Worm (Caenorhabditis elegans) whole organism, mixed stage, embryonic: ENCODE measurements around the gene sup-1.

ENCODE experiments used
- M03D4.4 ChIP-seq: sonication (generic microtip); optimal IDR thresholded peaks from 2 replicates; lab custom pipeline; 2017; ENCODE audit warnings: mild to moderate bottlenecking, missing genetic modification characterization, missing compliant biosample characterization
- bed-3 ChIP-seq: fragments of 200-800 bp; sonication (Bioruptor generic); optimal IDR thresholded peaks from 3 replicates; lab custom pipeline; 2018; ENCODE audit warnings: mild to moderate bottlenecking, missing genetic modification characterization, moderate library complexity, missing compliant biosample characterization
- blmp-1 ChIP-seq: fragments of 150-350 bp; optimal IDR thresholded peaks from 2 replicates; lab custom pipeline; 2014; ENCODE audit warnings: missing biosample characterization, missing genetic modification characterization
- ceh-39 ChIP-seq: fragments of 150-350 bp; optimal IDR thresholded peaks from 2 replicates; lab custom pipeline; 2014; ENCODE audit warnings: missing biosample characterization, missing genetic modification characterization
- ceh-43 ChIP-seq: fragments of 200-800 bp; sonication (Bioruptor generic); optimal IDR thresholded peaks from 2 replicates; lab custom pipeline; 2018; ENCODE audit warnings: mild to moderate bottlenecking, missing genetic modification characterization, moderate library complexity, missing compliant biosample characterization
- ceh-83 ChIP-seq: fragments of 200-800 bp; sonication (Bioruptor generic); optimal IDR thresholded peaks from 2 replicates; lab custom pipeline; 2018; ENCODE audit warnings: mild to moderate bottlenecking, missing genetic modification characterization, missing compliant biosample characterization
- ces-1 ChIP-seq: fragments of 150-350 bp; optimal IDR thresholded peaks from 2 replicates; lab custom pipeline; 2014; ENCODE audit warnings: missing biosample characterization, missing genetic modification reagents, missing genetic modification characterization
- drap-1 ChIP-seq: fragments of 200-800 bp; sonication (Bioruptor generic); optimal IDR thresholded peaks from 3 replicates; lab custom pipeline; 2018; ENCODE audit warnings: mild to moderate bottlenecking, missing genetic modification characterization, missing compliant biosample characterization
- elt-1 ChIP-seq: sonication (generic microtip); optimal IDR thresholded peaks from 2 replicates; lab custom pipeline; 2017; ENCODE audit warnings: missing genetic modification characterization, mild to moderate bottlenecking, missing compliant biosample characterization, antibody characterized with exemption, moderate library complexity, borderline replicate concordance; ENCODE audit not compliant: insufficient read depth
- elt-3 ChIP-seq: fragments of 150-350 bp; optimal IDR thresholded peaks from 2 replicates; lab custom pipeline; 2014; ENCODE audit warnings: missing biosample characterization, missing genetic modification characterization
- ham-2 ChIP-seq: fragments of 200-800 bp; sonication (Bioruptor generic); optimal IDR thresholded peaks from 2 replicates; lab custom pipeline; 2018; ENCODE audit warnings: mild to moderate bottlenecking, missing genetic modification characterization, missing compliant biosample characterization
- hlh-1 ChIP-seq: fragments of 150-350 bp; optimal IDR thresholded peaks from 2 replicates; lab custom pipeline; 2014; ENCODE audit warnings: missing biosample characterization, missing genetic modification reagents, missing genetic modification characterization
- lin-13 ChIP-seq: fragments of 150-350 bp; optimal IDR thresholded peaks from 2 replicates; lab custom pipeline; 2014; ENCODE audit warnings: missing biosample characterization, missing genetic modification characterization
- lin-32 ChIP-seq: fragments of 200-800 bp; sonication (Bioruptor generic); optimal IDR thresholded peaks from 2 replicates; lab custom pipeline; 2018; ENCODE audit warnings: mild to moderate bottlenecking, missing genetic modification characterization, missing compliant biosample characterization
- lsy-2 ChIP-seq: fragments of 150-350 bp; optimal IDR thresholded peaks from 2 replicates; lab custom pipeline; 2014; ENCODE audit warnings: missing biosample characterization, missing genetic modification characterization
- mab-5 ChIP-seq: fragments of 150-350 bp; optimal IDR thresholded peaks from 2 replicates; lab custom pipeline; 2014; ENCODE audit warnings: missing biosample characterization, missing genetic modification characterization
- mep-1 ChIP-seq: fragments of 150-350 bp; optimal IDR thresholded peaks from 2 replicates; lab custom pipeline; 2017; ENCODE audit warnings: missing biosample characterization, missing genetic modification reagents, missing genetic modification characterization, inconsistent platforms
- nhr-12 ChIP-seq: fragments of 150-350 bp; optimal IDR thresholded peaks from 2 replicates; lab custom pipeline; 2014; ENCODE audit warnings: missing biosample characterization, missing genetic modification characterization
- nhr-237 ChIP-seq: fragments of 150-350 bp; optimal IDR thresholded peaks from 2 replicates; lab custom pipeline; 2014; ENCODE audit warnings: missing biosample characterization, missing genetic modification characterization
- nhr-28 ChIP-seq: fragments of 150-350 bp; optimal IDR thresholded peaks from 2 replicates; lab custom pipeline; 2014; ENCODE audit warnings: missing biosample characterization, missing genetic modification characterization
- nhr-76 ChIP-seq: sonication (generic microtip); optimal IDR thresholded peaks from 2 replicates; lab custom pipeline; 2017; ENCODE audit warnings: missing biosample characterization, missing genetic modification characterization
- pha-4 ChIP-seq: fragments of 150-350 bp; optimal IDR thresholded peaks from 2 replicates; lab custom pipeline; 2018; ENCODE audit warnings: missing biosample characterization, missing genetic modification reagents, missing genetic modification characterization
- sem-2 ChIP-seq: fragments of 200-800 bp; sonication (Bioruptor generic); optimal IDR thresholded peaks from 2 replicates; lab custom pipeline; 2018; ENCODE audit warnings: mild to moderate bottlenecking, missing genetic modification characterization, missing compliant biosample characterization
- snpc-4 ChIP-seq: fragments of 150-350 bp; optimal IDR thresholded peaks from 2 replicates; lab custom pipeline; 2014; ENCODE audit warnings: missing biosample characterization, missing genetic modification characterization
- sptf-1 ChIP-seq: sonication (generic microtip); optimal IDR thresholded peaks from 2 replicates; lab custom pipeline; 2017; ENCODE audit warnings: mild to moderate bottlenecking, missing genetic modification characterization, moderate library complexity, missing compliant biosample characterization
- tbx-8 ChIP-seq: fragments of 200-800 bp; sonication (Bioruptor generic); optimal IDR thresholded peaks from 2 replicates; lab custom pipeline; 2018; ENCODE audit warnings: mild to moderate bottlenecking, missing genetic modification characterization, moderate library complexity, missing compliant biosample characterization
- unc-120 ChIP-seq: sonication (generic microtip); optimal IDR thresholded peaks from 2 replicates; lab custom pipeline; 2017; ENCODE audit warnings: missing genetic modification characterization, missing compliant biosample characterization; ENCODE audit not compliant: poor library complexity, severe bottlenecking
- unc-39 ChIP-seq: fragments of 150-350 bp; optimal IDR thresholded peaks from 2 replicates; lab custom pipeline; 2014; ENCODE audit warnings: missing biosample characterization, missing genetic modification characterization
- unc-62 ChIP-seq: fragments of 150-350 bp; optimal IDR thresholded peaks from 2 replicates; lab custom pipeline; 2014; ENCODE audit warnings: missing biosample characterization, missing genetic modification reagents, missing genetic modification characterization
- zip-8 ChIP-seq: fragments of 150-350 bp; optimal IDR thresholded peaks from 2 replicates; lab custom pipeline; 2014; ENCODE audit warnings: missing biosample characterization, missing genetic modification characterization
- ztf-11 ChIP-seq: fragments of 150-350 bp; optimal IDR thresholded peaks from 2 replicates; lab custom pipeline; 2014; ENCODE audit warnings: missing biosample characterization, missing genetic modification characterization

Gene sup-1

DNA sequence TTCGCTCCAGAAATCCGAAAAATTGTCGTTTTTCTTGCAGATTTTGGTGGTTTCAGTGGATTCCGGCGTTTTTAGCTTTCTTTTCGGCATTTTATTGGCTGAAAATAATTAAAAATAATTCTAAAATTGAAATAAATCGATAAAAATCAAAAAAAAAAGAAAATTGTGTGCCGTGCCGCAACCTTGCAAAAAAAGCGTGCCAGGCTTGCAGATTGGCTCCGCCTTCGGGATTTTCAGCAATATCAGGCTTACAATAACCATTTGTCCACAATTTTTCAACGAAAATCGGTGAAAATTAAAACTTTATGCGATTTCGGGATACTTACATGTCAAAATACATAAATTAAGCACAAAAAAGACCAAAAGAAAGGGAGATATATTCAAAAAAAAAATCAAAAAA, 18.9 kb downstream of the sup-1 start, which contains the start of gene Y41C4A.9:
Gene Y41C4A.9, minus strand, starts transcription at position 98 of the 400 bp plus-strand sequence.
- TF ChIP-seq ceh-39 (tag; lab: Kevin White, UChicago) = no peak
- TF ChIP-seq zip-8 (tag; lab: Kevin White, UChicago) = no peak
- TF ChIP-seq elt-3 = no peak
- no peak for TF ChIP-seq tbx-8
- no peak for TF ChIP-seq mep-1 (tag; lab: Kevin White, UChicago)
- TF ChIP-seq pha-4 (tag; lab: Kevin White, UChicago) = no peak
- TF ChIP-seq bed-3 (GFP tag; lab: Kevin White, UChicago) = no peak
- TF ChIP-seq nhr-237 = no peak
- no peak for TF ChIP-seq M03D4.4 (tag; lab: Kevin White, UChicago)
- TF ChIP-seq ztf-11 = no peak
- TF ChIP-seq lsy-2 = no peak
- no peak for TF ChIP-seq unc-120 (tag; lab: Kevin White, UChicago)
- TF ChIP-seq ham-2 (GFP tag; lab: Kevin White, UChicago) = no peak

DNA sequence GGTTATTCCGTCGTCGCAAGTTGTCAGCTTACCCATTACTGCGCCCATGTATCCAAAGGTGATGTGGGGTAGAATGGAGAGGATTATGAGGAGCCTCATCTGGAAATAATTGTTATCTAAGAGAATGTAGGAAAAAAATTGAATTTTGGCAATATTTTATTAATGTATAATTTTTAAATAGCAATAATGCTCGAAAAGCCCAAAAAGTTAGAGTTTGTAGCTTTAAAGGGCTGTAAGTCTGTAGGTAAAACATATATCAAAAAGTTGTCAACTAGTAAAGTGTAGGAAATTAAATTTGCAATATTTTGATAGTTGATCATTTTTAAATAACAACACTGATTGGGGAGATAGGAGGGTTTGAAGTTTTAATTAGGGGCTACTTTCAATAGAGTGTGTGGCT, 28.7 kb downstream of the sup-1 start, which contains the start of gene Y41C4A.8:
Gene Y41C4A.8, minus strand, starts transcription at position 101 of the 400 bp plus-strand sequence.
- no peak for TF ChIP-seq nhr-237
- TF ChIP-seq sptf-1 = no peak
- TF ChIP-seq lin-32 (GFP tag; lab: Kevin White, UChicago) = no peak
- no peak for TF ChIP-seq ham-2 (GFP tag; lab: Kevin White, UChicago)
- TF ChIP-seq hlh-1 (tag; lab: Kevin White, UChicago) = no peak
- TF ChIP-seq unc-62 = no peak
- no peak for TF ChIP-seq mep-1 (tag; lab: Kevin White, UChicago)
- no peak for TF ChIP-seq elt-1 (tag; lab: Kevin White, UChicago)
- no peak for TF ChIP-seq lin-13 (tag; lab: Kevin White, UChicago)
- no peak for TF ChIP-seq M03D4.4 (tag; lab: Kevin White, UChicago)
- TF ChIP-seq snpc-4 (tag; lab: Kevin White, UChicago) = no peak
- no peak for TF ChIP-seq ceh-39 (tag; lab: Kevin White, UChicago)
- no peak for TF ChIP-seq blmp-1 (tag; lab: Kevin White, UChicago)
- no peak for TF ChIP-seq tbx-8
- no peak for TF ChIP-seq ceh-43
- TF ChIP-seq ceh-83 (GFP tag; lab: Kevin White, UChicago) = no peak
- TF ChIP-seq drap-1 (GFP tag; lab: Kevin White, UChicago) = no peak

DNA sequence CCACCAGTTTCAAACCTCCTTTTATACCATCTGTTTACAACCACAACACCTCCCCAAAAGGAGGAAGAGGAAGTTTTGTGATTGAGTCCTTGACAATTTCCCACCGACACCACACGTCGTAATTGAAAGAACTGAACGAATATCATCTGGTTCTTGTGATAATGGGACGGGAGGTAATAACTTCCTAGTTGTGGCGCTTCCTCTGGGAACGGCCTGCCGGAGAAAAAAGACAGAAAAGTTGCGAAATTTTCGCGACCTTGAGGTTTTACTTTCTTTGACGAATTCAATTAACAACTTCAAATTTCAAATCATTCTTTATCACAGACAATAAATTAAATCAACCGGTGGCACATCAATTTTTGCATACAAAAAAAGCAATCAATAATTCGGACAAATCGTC, 30.8 kb downstream of the sup-1 start, which contains the start of gene col-96:
Gene col-96, minus strand, starts transcription at position 101 of the 400 bp plus-strand sequence.
- TF ChIP-seq mab-5 (tag; lab: Kevin White, UChicago) (no peak), nhr-12 (tag; lab: Kevin White, UChicago) (no peak), lin-32 (GFP tag; lab: Kevin White, UChicago) (no peak), sem-2 (GFP tag; lab: Kevin White, UChicago) (no peak), elt-1 (tag; lab: Kevin White, UChicago) (no peak), ceh-39 (tag; lab: Kevin White, UChicago) (no peak), pha-4 (tag; lab: Kevin White, UChicago) (no peak), snpc-4 (tag; lab: Kevin White, UChicago) (no peak), ceh-43 (no peak)

DNA sequence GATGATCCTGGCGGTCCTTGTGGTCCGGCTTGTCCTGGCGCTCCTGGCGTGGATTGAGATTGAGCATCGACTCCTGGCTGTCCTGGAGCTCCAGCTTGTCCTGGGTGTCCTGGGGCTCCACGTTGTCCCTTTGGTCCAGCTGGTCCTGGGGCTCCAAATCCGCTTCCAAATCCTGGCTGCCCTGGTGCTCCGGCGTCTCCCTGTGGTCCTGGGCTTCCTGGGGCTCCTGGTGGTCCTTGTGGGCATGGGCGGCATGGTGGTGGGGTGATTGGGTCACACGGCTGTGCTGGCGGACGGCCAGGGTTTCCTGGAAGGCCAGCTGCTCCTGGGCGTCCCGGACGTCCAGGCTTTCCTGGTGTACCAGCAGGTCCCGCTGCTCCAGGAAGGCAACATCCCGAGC, 31.5 kb downstream of the sup-1 start:
- TF ChIP-seq blmp-1 (tag; lab: Kevin White, UChicago) (no peak), unc-39 (tag; lab: Kevin White, UChicago) (no peak), lin-13 (tag; lab: Kevin White, UChicago) (no peak), nhr-76 (tag; lab: Kevin White, UChicago) (no peak), nhr-28 (tag; lab: Kevin White, UChicago) (no peak), bed-3 (GFP tag; lab: Kevin White, UChicago) (no peak), M03D4.4 (tag; lab: Kevin White, UChicago) (no peak), ces-1 (GFP tag; lab: Kevin White, UChicago) (no peak), ztf-11 (no peak), lsy-2 (no peak), unc-120 (tag; lab: Kevin White, UChicago) (no peak), tbx-8 (no peak), unc-62 (no peak), mep-1 (tag; lab: Kevin White, UChicago) (no peak), hlh-1 (tag; lab: Kevin White, UChicago) (no peak), drap-1 (GFP tag; lab: Kevin White, UChicago) (no peak)
- TF ChIP-seq, all 35 proteins: peak for 0
